Worm (Caenorhabditis elegans) whole organism, L4/young adult: Measurements from ENCODE around the gene D1005.2.

Experiments used
- W03F9.2 ChIP-seq: fragments of 150-350 bp; optimal IDR thresholded peaks from 2 replicates; lab custom pipeline; 2014; ENCODE audit warnings: missing biosample characterization, missing genetic modification characterization
- dao-5 ChIP-seq: sonication (generic microtip); optimal IDR thresholded peaks from 2 replicates; lab custom pipeline; 2016; ENCODE audit warnings: missing genotype, missing genetic modification characterization, moderate library complexity, missing compliant biosample characterization
- him-1 ChIP-seq: sonication (generic microtip); optimal IDR thresholded peaks from 2 replicates; lab custom pipeline; 2016; ENCODE audit warnings: missing genotype, missing genetic modification reagents, missing genetic modification characterization, missing compliant biosample characterization

DNA sequence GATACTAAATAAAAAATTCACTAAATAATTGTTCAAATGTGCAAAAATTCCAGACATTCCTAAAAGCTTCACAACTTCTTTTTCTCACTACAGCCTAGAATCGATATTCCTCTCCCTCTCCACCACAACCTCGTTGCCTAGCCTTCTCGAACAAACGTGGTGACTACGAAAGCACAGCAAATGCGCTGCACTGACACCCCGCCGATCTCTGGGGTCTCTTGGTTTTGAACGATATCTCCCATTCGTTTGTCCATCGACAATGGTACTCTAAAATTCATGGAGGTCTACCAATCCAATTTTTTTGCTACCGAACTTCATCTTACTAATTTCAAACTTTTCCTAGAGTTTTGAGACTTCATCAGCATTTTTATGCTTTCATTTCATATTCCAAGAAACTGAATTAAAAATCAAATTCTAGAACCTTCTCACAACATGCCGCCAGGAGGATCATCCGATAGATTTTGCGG lies 8.4 kb upstream of the D1005.2 start, which contains the start of gene W05H7.1:
- TF ChIP-seq W03F9.2: no peak
- no peak for TF ChIP-seq dao-5
- TF ChIP-seq him-1: no peak
